Fruit fly (Drosophila melanogaster) whole organism: ENCODE results near the gene Amun.

ENCODE experiments used
- CG8478 ChIP-seq: fragments of >200 bp; optimal IDR thresholded peaks from 2 replicates; lab custom pipeline; 2018; ENCODE audit warnings: inconsistent platforms
- Dll ChIP-seq: fragments of >200 bp; optimal IDR thresholded peaks from 2 replicates; lab custom pipeline; 2017
- EcR ChIP-seq, 2 experiments: fragments of >200 bp; optimal IDR thresholded peaks; 2 replicates each; lab custom pipeline; 2017; ENCODE audit warnings: missing biosample characterization in 2 of 2, missing genetic modification characterization in 2 of 2, missing genetic modification reagents in 2 of 2
- pan ChIP-seq: fragments of >200 bp; optimal IDR thresholded peaks from 2 replicates; lab custom pipeline; 2017
- psq ChIP-seq: fragments of >200 bp; optimal IDR thresholded peaks from 2 replicates; lab custom pipeline; 2017
- usp ChIP-seq: fragments of >200 bp; optimal IDR thresholded peaks from 2 replicates; lab custom pipeline; 2017; ENCODE audit warnings: missing biosample characterization, missing genetic modification characterization, mixed read lengths

DNA sequence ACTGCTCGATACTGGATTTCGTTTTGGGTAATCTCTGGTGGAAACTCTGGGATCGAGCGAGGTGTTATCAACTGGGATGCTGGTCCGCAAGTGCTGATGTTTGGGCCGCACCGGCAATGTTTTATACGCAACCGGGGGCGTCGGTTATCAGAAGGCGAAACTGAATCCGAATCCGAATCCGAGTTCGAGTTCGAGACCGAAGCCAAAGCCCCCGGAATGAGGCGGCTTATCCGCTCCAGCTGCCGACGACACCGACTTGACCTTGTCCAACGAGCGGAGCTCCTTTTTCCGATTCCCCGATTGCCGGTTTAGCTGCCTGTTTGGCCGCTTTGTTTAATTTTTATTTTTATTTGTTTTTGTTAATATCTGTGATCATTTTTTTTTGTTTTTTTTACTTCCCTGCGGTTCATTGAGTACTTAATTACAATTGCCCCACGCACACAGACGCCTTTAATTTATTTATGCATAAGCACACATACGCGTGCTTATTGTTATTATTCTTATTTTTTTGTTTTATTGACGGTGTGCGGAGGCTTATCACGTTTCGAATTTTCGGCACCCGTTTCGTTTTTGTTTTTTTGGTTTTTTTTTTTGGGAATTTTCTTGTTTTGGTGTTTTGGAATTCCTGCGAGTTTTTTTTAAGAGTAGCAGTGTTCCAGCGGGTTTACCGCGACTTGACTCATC lies 10.3 kb downstream of the Amun start, which contains the start of gene CG2444:
- TF ChIP-seq EcR (GFP tag; optimal IDR thresholded peaks at IDR 0.05; lab: Kevin White, UChicago) (no peak), CG8478 (lab: Kevin White, UChicago) (no peak), Dll (lab: Kevin White, UChicago) (no peak), usp (GFP tag; lab: Kevin White, UChicago) (no peak), psq (lab: Kevin White, UChicago) (no peak), pan (lab: Kevin White, UChicago) (no peak)
